Fruit fly (Drosophila melanogaster): ENCODE data around the gene obst-H.

obst-H gene

DNA sequence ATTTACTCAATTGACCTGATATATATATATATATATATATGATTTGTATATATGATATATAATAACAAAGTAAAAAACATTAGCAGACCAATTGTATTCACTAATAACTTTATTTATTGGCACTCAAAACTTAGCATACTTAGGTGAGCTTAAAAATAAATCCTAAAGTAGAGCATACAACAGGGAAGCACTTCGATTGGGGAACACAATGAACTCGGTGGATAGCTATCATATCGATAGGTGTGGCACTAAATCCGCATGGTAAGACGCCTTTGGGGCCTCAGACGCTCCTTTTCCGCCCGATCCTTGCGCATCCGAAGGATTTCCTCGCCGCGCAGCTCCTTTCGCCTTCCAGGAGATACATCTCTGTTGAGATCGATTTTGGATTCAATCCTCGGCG, 12.6 kb downstream of the obst-H start (continued):
- TF ChIP-seq CG17385 (GFP tag; optimal IDR thresholded peaks at IDR 0.05): no peak
- no peak for TF ChIP-seq CG15514 (GFP tag; optimal IDR thresholded peaks at IDR 0.05)
- TF ChIP-seq Adf1 (GFP tag; IDR thresholded peaks at IDR 0.05): no peak
- peak; percentile 36; the same call in 1 of the 2 replicates for TF ChIP-seq CG13287 (GFP tag; IDR thresholded peaks at IDR 0.05; ENCODE audit: partially characterized antibody)
- TF ChIP-seq ci (GFP tag; IDR thresholded peaks at IDR 0.05): no peak
- no peak for TF ChIP-seq vfl (GFP tag; optimal IDR thresholded peaks at IDR 0.05)
- TF ChIP-seq yki (optimal IDR thresholded peaks at IDR 0.05): no peak
- TF ChIP-seq croc (GFP tag; conservative IDR thresholded peaks at IDR 0.05): no peak
- TF ChIP-seq CG4707 (GFP tag; optimal IDR thresholded peaks at IDR 0.05): no peak
- no peak for TF ChIP-seq Atf-2 (GFP tag; optimal IDR thresholded peaks at IDR 0.05)
- no peak for TF ChIP-seq CG15696 (tag; optimal IDR thresholded peaks at IDR 0.05)
- no peak for TF ChIP-seq Fer3 (tag; optimal IDR thresholded peaks at IDR 0.05)
- no peak for TF ChIP-seq Ssrp (tag; optimal IDR thresholded peaks at IDR 0.05)
- no peak for TF ChIP-seq CG9215 (GFP tag; IDR thresholded peaks at IDR 0.05)
- TF ChIP-seq Side (GFP tag; optimal IDR thresholded peaks at IDR 0.05): no peak
- peak; percentile 27; the same call in 1 of the 2 replicates for TF ChIP-seq CG14014 (GFP tag; IDR thresholded peaks at IDR 0.05)
- TF ChIP-seq Med (GFP tag): peak; percentile 54
- TF ChIP-seq ssp (GFP tag; IDR thresholded peaks at IDR 0.05): no peak
- TF ChIP-seq tin (GFP tag; optimal IDR thresholded peaks at IDR 0.05): no peak
- no peak for TF ChIP-seq CG8089 (GFP tag; optimal IDR thresholded peaks at IDR 0.05)
- TF ChIP-seq so (GFP tag; IDR thresholded peaks at IDR 0.05): no peak
- TF ChIP-seq CG15479 (GFP tag; optimal IDR thresholded peaks at IDR 0.05): no peak
- TF ChIP-seq CG1792 (GFP tag; optimal IDR thresholded peaks at IDR 0.05): no peak
- TF ChIP-seq luna (GFP tag; optimal IDR thresholded peaks at IDR 0.05): no peak
- no peak for TF ChIP-seq Myb (GFP tag; optimal IDR thresholded peaks at IDR 0.05)
- no peak for TF ChIP-seq ken (GFP tag; IDR thresholded peaks at IDR 0.05)
- TF ChIP-seq CG4360 (GFP tag; IDR thresholded peaks at IDR 0.05): no peak
- TF ChIP-seq CG15269 (tag; optimal IDR thresholded peaks at IDR 0.05): no peak

DNA sequence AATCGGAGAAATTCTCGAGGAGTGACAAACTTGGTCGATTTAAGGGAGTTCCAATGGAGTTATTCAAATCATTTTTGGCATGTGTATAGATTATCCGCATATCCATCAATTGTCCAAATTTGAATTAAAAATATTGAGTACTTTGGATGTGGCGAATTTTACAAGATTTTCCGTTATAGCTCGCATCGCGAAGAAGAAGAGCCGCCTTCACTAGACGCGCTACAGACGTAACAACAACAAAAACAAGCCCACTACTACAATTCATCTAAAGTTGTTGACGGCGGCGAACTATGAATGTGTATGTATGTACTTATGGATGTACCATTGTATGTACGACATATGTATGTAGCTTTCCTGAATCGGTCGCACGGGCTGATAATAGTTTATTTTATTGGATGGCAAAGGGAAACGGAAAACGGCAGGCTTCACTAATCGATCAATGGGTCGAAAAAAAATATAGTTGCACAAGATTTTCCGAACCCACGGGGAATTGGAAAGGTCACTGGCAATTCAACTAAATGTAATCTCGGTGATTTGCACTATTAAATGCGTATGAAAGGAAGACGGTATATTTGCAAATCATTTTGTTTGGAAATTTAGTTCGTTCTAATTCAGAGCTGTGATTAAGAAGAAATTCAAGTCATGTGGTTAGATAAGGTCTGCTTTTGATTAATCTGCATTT, 14.1 kb downstream of the obst-H start:
- TF ChIP-seq Hmx (GFP tag; optimal IDR thresholded peaks at IDR 0.05) (no peak), CG4424 (GFP tag; optimal IDR thresholded peaks at IDR 0.05) (no peak), unc-4 (GFP tag; IDR thresholded peaks at IDR 0.05; ENCODE audit: partially characterized antibody) (0 out of 2 replicates have a peak, but pooled peaks have one; percentile 10), Atf6 (GFP tag; IDR thresholded peaks at IDR 0.05) (no peak), CG16863 (GFP tag; optimal IDR thresholded peaks at IDR 0.05) (no peak), Sin3A (optimal IDR thresholded peaks at IDR 0.05) (no peak), Pdp1 (GFP tag; optimal IDR thresholded peaks at IDR 0.05) (peak in 1 of 2 experiments; percentile 43), Hr78 (GFP tag; optimal IDR thresholded peaks at IDR 0.05) (peak in 1 of 2 experiments; percentile 67), MESR4 (GFP tag; optimal IDR thresholded peaks at IDR 0.05) (no peak), ap (GFP tag; IDR thresholded peaks at IDR 0.05) (no peak), dan (GFP tag; IDR thresholded peaks at IDR 0.05) (no peak), NfI (GFP tag; optimal IDR thresholded peaks at IDR 0.05) (no peak), sens (GFP tag) (peak; percentile 37), Bgb (GFP tag; IDR thresholded peaks at IDR 0.05; ENCODE audit: partially characterized antibody) (no peak), Hand (GFP tag; optimal IDR thresholded peaks at IDR 0.05) (peak; percentile 24), CG2199 (GFP tag; IDR thresholded peaks at IDR 0.05) (0 out of 3 replicates have a peak, but pooled peaks have one; percentile 33), Med (GFP tag) (peak; percentile 77), CG6765 (GFP tag; optimal IDR thresholded peaks at IDR 0.05) (peak; percentile 17), CG8359 (GFP tag; optimal IDR thresholded peaks at IDR 0.05; ENCODE audit: borderline replicate concordance) (no peak), CG10654 (GFP tag; optimal IDR thresholded peaks at IDR 0.05) (no peak), cato (GFP tag; optimal IDR thresholded peaks at IDR 0.05; ENCODE audit: borderline replicate concordance) (no peak), ci (GFP tag; IDR thresholded peaks at IDR 0.05) (no peak), cg (GFP tag; optimal IDR thresholded peaks at IDR 0.05) (peak; percentile 17), fd102C (GFP tag; optimal IDR thresholded peaks at IDR 0.05) (no peak), CG15601 (tag; optimal IDR thresholded peaks at IDR 0.05) (no peak), fru (optimal IDR thresholded peaks at IDR 0.05) (no peak)

Measured in whole organism, embryonic.